Worm (Caenorhabditis elegans) whole organism, L4 larva: ENCODE results near the gene T09F3.7.

Experiments used
- F10B5.3 ChIP-seq: sonication (generic microtip); optimal IDR thresholded peaks from 2 replicates; lab custom pipeline; 2016; ENCODE audit warnings: mild to moderate bottlenecking, missing genetic modification characterization, missing compliant biosample characterization
- T20F7.1 ChIP-seq: fragments of 200-800 bp; sonication (Bioruptor generic); optimal IDR thresholded peaks from 2 replicates; lab custom pipeline; 2018; ENCODE audit warnings: mild to moderate bottlenecking, missing genetic modification characterization, missing compliant biosample characterization
- T26A8.4 ChIP-seq: fragments of 200-800 bp; sonication (Bioruptor generic); IDR thresholded peaks from 2 replicates; pipeline ENCODE4 v1.3.6; 2022; ENCODE audit warnings: missing genetic modification characterization, missing compliant biosample characterization
- ama-1 ChIP-seq: fragments of 150-350 bp; optimal IDR thresholded peaks from 2 replicates; lab custom pipeline; 2014; ENCODE audit warnings: inconsistent platforms, mixed read lengths
- attf-4 ChIP-seq: sonication (generic microtip); optimal IDR thresholded peaks from 3 replicates; lab custom pipeline; 2017; ENCODE audit warnings: missing biosample characterization, missing genetic modification characterization
- ceh-20 ChIP-seq: fragments of 200-800 bp; sonication (Bioruptor generic); IDR thresholded peaks from 2 replicates; pipeline ENCODE4 v1.3.6; 2022; ENCODE audit warnings: missing genetic modification reagents, missing genetic modification characterization, missing compliant biosample characterization
- ceh-82 ChIP-seq: sonication (generic microtip); optimal IDR thresholded peaks from 2 replicates; lab custom pipeline; 2017; ENCODE audit warnings: missing biosample characterization, missing genetic modification characterization
- cey-2 ChIP-seq: sonication (generic microtip); optimal IDR thresholded peaks from 3 replicates; lab custom pipeline; 2017; ENCODE audit warnings: missing genetic modification characterization, mild to moderate bottlenecking, missing compliant biosample characterization, antibody characterized with exemption, borderline replicate concordance; ENCODE audit not compliant: insufficient read depth
- ctbp-1 ChIP-seq: fragments of 200-800 bp; sonication (Bioruptor generic); IDR thresholded peaks from 2 replicates; pipeline ENCODE4 v1.3.6; 2022; ENCODE audit warnings: missing genetic modification reagents, missing genetic modification characterization, missing compliant biosample characterization
- daf-12 ChIP-seq: fragments of 150-350 bp; optimal IDR thresholded peaks from 2 replicates; lab custom pipeline; 2014; ENCODE audit warnings: missing biosample characterization, missing genetic modification reagents, missing genetic modification characterization
- daf-16 ChIP-seq, 3 experiments: sonication (generic microtip); optimal IDR thresholded peaks; 2 replicates each; lab custom pipeline; 2016 to 2017; ENCODE audit warnings: missing genetic modification characterization in 3 of 3, missing genetic modification reagents in 3 of 3, mild to moderate bottlenecking in 2 of 3, missing compliant biosample characterization in 2 of 3, missing biosample characterization in 1 of 3, moderate library complexity in 1 of 3
- daf-19 ChIP-seq: fragments of 200-800 bp; sonication (Bioruptor generic); conservative IDR thresholded peaks from 2 replicates; pipeline ENCODE4 v1.3.6; 2022; ENCODE audit warnings: missing genetic modification characterization, missing compliant biosample characterization
- daf-8 ChIP-seq: fragments of 200-800 bp; sonication (Bioruptor generic); IDR thresholded peaks from 2 replicates; pipeline ENCODE4 v1.3.6; 2022; ENCODE audit warnings: missing genetic modification characterization, missing compliant biosample characterization
- dve-1 ChIP-seq: sonication (generic microtip); optimal IDR thresholded peaks from 2 replicates; lab custom pipeline; 2017; ENCODE audit warnings: antibody characterized with exemption, mild to moderate bottlenecking, missing genetic modification characterization, missing compliant biosample characterization; ENCODE audit not compliant: insufficient read depth
- hif-1 ChIP-seq, 2 experiments: sonication (generic microtip); optimal IDR thresholded peaks; 2 replicates each; lab custom pipeline; 2016 to 2017; ENCODE audit warnings: missing compliant biosample characterization in 2 of 2, missing genetic modification characterization in 2 of 2, missing genetic modification reagents in 2 of 2, missing genotype in 2 of 2, mild to moderate bottlenecking in 1 of 2
- hlh-11 ChIP-seq: fragments of 200-800 bp; sonication (Bioruptor generic); optimal IDR thresholded peaks from 2 replicates; lab custom pipeline; 2018; ENCODE audit warnings: mild to moderate bottlenecking, missing genetic modification characterization, missing compliant biosample characterization
- hlh-30 ChIP-seq: sonication (generic microtip); optimal IDR thresholded peaks from 2 replicates; lab custom pipeline; 2017; ENCODE audit warnings: antibody characterized with exemption, mild to moderate bottlenecking, missing genetic modification characterization, missing compliant biosample characterization; ENCODE audit not compliant: insufficient read depth
- jun-1 ChIP-seq: fragments of 150-350 bp; optimal IDR thresholded peaks from 2 replicates; lab custom pipeline; 2014; ENCODE audit warnings: missing biosample characterization, missing genetic modification reagents, missing genetic modification characterization
- lim-7 ChIP-seq: fragments of 200-800 bp; sonication (Bioruptor generic); IDR thresholded peaks from 2 replicates; pipeline ENCODE4 v1.3.6; 2022; ENCODE audit warnings: missing genetic modification characterization, missing compliant biosample characterization
- lin-1 ChIP-seq: fragments of 200-800 bp; sonication (Bioruptor generic); IDR thresholded peaks from 2 replicates; pipeline ENCODE4 v1.3.6; 2022; ENCODE audit warnings: missing genetic modification reagents, missing genetic modification characterization, missing compliant biosample characterization
- lin-29 ChIP-seq: fragments of 200-800 bp; sonication (Bioruptor generic); IDR thresholded peaks from 2 replicates; pipeline ENCODE4 v1.3.6; 2022; ENCODE audit warnings: missing genetic modification reagents, missing genetic modification characterization, missing compliant biosample characterization
- lin-38 ChIP-seq: fragments of 200-800 bp; sonication (Bioruptor generic); IDR thresholded peaks from 2 replicates; pipeline ENCODE4 v1.3.6; 2022; ENCODE audit warnings: missing genetic modification reagents, missing genetic modification characterization, missing compliant biosample characterization
- mep-1 ChIP-seq: fragments of 150-350 bp; sonication (generic microtip); optimal IDR thresholded peaks from 3 replicates; lab custom pipeline; 2014; ENCODE audit warnings: missing biosample characterization, missing genetic modification characterization
- mes-2 ChIP-seq: sonication (generic microtip); optimal IDR thresholded peaks from 2 replicates; lab custom pipeline; 2016; ENCODE audit warnings: missing genotype, mild to moderate bottlenecking, missing genetic modification characterization, missing compliant biosample characterization; ENCODE audit not compliant: poor library complexity, severe bottlenecking
- mxl-2 ChIP-seq: fragments of 200-800 bp; sonication (Bioruptor generic); conservative IDR thresholded peaks from 2 replicates; pipeline ENCODE4 v1.3.6; 2022; ENCODE audit warnings: missing genetic modification reagents, missing genetic modification characterization, missing compliant biosample characterization
- nhr-10 ChIP-seq: fragments of 150-350 bp; optimal IDR thresholded peaks from 2 replicates; lab custom pipeline; 2014; ENCODE audit warnings: missing biosample characterization, missing genetic modification characterization
- nhr-11 ChIP-seq: fragments of 150-350 bp; optimal IDR thresholded peaks from 2 replicates; lab custom pipeline; 2014; ENCODE audit warnings: missing biosample characterization, missing genetic modification characterization
- nhr-25 ChIP-seq: sonication (generic microtip); optimal IDR thresholded peaks from 2 replicates; lab custom pipeline; 2017; ENCODE audit warnings: missing genetic modification characterization, mild to moderate bottlenecking, missing compliant biosample characterization, antibody characterized with exemption, moderate library complexity, borderline replicate concordance; ENCODE audit not compliant: insufficient read depth
- nhr-28 ChIP-seq: fragments of 150-350 bp; optimal IDR thresholded peaks from 2 replicates; lab custom pipeline; 2014; ENCODE audit warnings: missing biosample characterization, missing genetic modification characterization
- nhr-42 ChIP-seq: fragments of 200-800 bp; sonication (Bioruptor generic); IDR thresholded peaks from 2 replicates; pipeline ENCODE4 v1.3.6; 2022; ENCODE audit warnings: missing genetic modification characterization, missing compliant biosample characterization
- nhr-48 ChIP-seq: sonication (generic microtip); optimal IDR thresholded peaks from 2 replicates; lab custom pipeline; 2016; ENCODE audit warnings: mild to moderate bottlenecking, missing genetic modification characterization, missing compliant biosample characterization
- nhr-77 ChIP-seq: fragments of 150-350 bp; optimal IDR thresholded peaks from 2 replicates; lab custom pipeline; 2014; ENCODE audit warnings: missing biosample characterization, missing genetic modification characterization
- pha-4 ChIP-seq, 2 experiments: fragments of 150-350 bp in 1 of 2; fragments of 200-800 bp in 1 of 2; sonication (Bioruptor generic) in 1 of 2; IDR thresholded peaks in 1 of 2; optimal IDR thresholded peaks in 1 of 2; 2 replicates each; pipeline versions ENCODE4 v1.3.6 to Lab custom; 2014 to 2022; ENCODE audit warnings: missing genetic modification characterization in 2 of 2, missing genetic modification reagents in 2 of 2, missing biosample characterization in 1 of 2, missing compliant biosample characterization in 1 of 2
- pqm-1 ChIP-seq: sonication (generic microtip); optimal IDR thresholded peaks from 2 replicates; lab custom pipeline; 2017; ENCODE audit warnings: missing biosample characterization, missing genetic modification characterization
- saeg-2 ChIP-seq: fragments of 200-800 bp; sonication (Bioruptor generic); IDR thresholded peaks from 2 replicates; pipeline ENCODE4 v1.3.6; 2022; ENCODE audit warnings: missing genetic modification reagents, missing genetic modification characterization, missing compliant biosample characterization
- set-16 ChIP-seq: fragments of 200-800 bp; sonication (Bioruptor generic); IDR thresholded peaks from 2 replicates; pipeline ENCODE4 v1.3.6; 2022; ENCODE audit warnings: missing genetic modification reagents, missing genetic modification characterization, missing compliant biosample characterization
- skn-1 ChIP-seq: fragments of 150-350 bp; optimal IDR thresholded peaks from 2 replicates; lab custom pipeline; 2014; ENCODE audit warnings: missing biosample characterization, missing genetic modification characterization
- snpc-1.2 ChIP-seq: fragments of 200-800 bp; sonication (Bioruptor generic); IDR thresholded peaks from 2 replicates; pipeline ENCODE4 v1.3.6; 2022; ENCODE audit warnings: missing genetic modification reagents, missing genetic modification characterization, missing compliant biosample characterization
- snpc-4 ChIP-seq: fragments of 150-350 bp; optimal IDR thresholded peaks from 2 replicates; lab custom pipeline; 2014; ENCODE audit warnings: missing biosample characterization, missing genetic modification characterization
- spr-1 ChIP-seq: sonication (generic microtip); optimal IDR thresholded peaks from 2 replicates; lab custom pipeline; 2016; ENCODE audit warnings: mild to moderate bottlenecking, missing genetic modification characterization, missing compliant biosample characterization
- spr-3 ChIP-seq: fragments of 200-800 bp; sonication (Bioruptor generic); optimal IDR thresholded peaks from 2 replicates; lab custom pipeline; 2018; ENCODE audit warnings: mild to moderate bottlenecking, missing genetic modification characterization, missing compliant biosample characterization
- tra-1 ChIP-seq: fragments of 200-800 bp; sonication (Bioruptor generic); IDR thresholded peaks from 2 replicates; pipeline ENCODE4 v1.3.6; 2022; ENCODE audit warnings: missing genetic modification reagents, missing genetic modification characterization, missing compliant biosample characterization
- unc-62 ChIP-seq, 3 experiments: fragments of 150-350 bp in 1 of 3; sonication (generic microtip); optimal IDR thresholded peaks in 2 of 3; peaks in 1 of 3; 1 replicate in 1 of 3; 2 replicates in 2 of 3; lab custom pipeline; 2014 to 2017; ENCODE audit warnings: missing biosample characterization in 3 of 3, missing genetic modification characterization in 3 of 3, missing genetic modification reagents in 3 of 3, missing genotype in 1 of 3
- zfp-2 ChIP-seq: sonication (generic microtip); optimal IDR thresholded peaks from 2 replicates; lab custom pipeline; 2016; ENCODE audit warnings: mild to moderate bottlenecking, missing genetic modification characterization, missing compliant biosample characterization
- zfp-3 ChIP-seq: fragments of 200-800 bp; sonication (Bioruptor generic); conservative IDR thresholded peaks from 2 replicates; pipeline ENCODE4 v1.3.6; 2022; ENCODE audit warnings: missing genetic modification reagents, missing genetic modification characterization, missing compliant biosample characterization

Gene T09F3.7

ce11 chrII:10388041-10388706 lies 2.8 kb upstream of the T09F3.7 start (continued):
- TF ChIP-seq snpc-4 (tag; lab: Kevin White, UChicago) (no peak), zfp-2 (tag; lab: Kevin White, UChicago) (no peak), cey-2 (tag; lab: Kevin White, UChicago) (no peak), snpc-1.2 (GFP tag; lab: Robert Waterston, UW) (no peak), attf-4 (no peak)

- TF ChIP-seq spr-3 = peak; percentile 5
- TF ChIP-seq nhr-28 (tag; lab: Kevin White, UChicago) = peak; percentile 88
- TF ChIP-seq T26A8.4 (GFP tag; lab: Robert Waterston, UW) = peak; percentile 51; the same call in 1 of the 2 replicates
- no peak for TF ChIP-seq daf-8
- TF ChIP-seq F10B5.3 = no peak
- TF ChIP-seq lin-38 = peak; percentile 25
- peak; percentile 96 for TF ChIP-seq hlh-11 (tag; lab: Kevin White, UChicago)
- no peak for TF ChIP-seq jun-1 (tag; lab: Kevin White, UChicago)
- peak; percentile 63 for TF ChIP-seq nhr-77 (tag; lab: Kevin White, UChicago)
- 0 out of 2 replicates have a peak, but pooled peaks have one; percentile 19 for TF ChIP-seq lin-1 (GFP tag; lab: Robert Waterston, UW)
- peak; percentile 16 for TF ChIP-seq nhr-11 (tag; lab: Kevin White, UChicago)
- TF ChIP-seq mes-2 (tag; lab: Kevin White, UChicago) = peak; percentile 63
- peak in 1 of 2 experiments; percentile 96 for TF ChIP-seq unc-62 (GFP tag; optimal IDR thresholded peaks at IDR 0.05 in 1 of 2; lab: Kevin White, UChicago)
- no peak for TF ChIP-seq unc-62 (tag; optimal IDR thresholded peaks at IDR 0.05; lab: Kevin White, UChicago)
- peak; percentile 78 for TF ChIP-seq T20F7.1 (GFP tag; lab: Kevin White, UChicago)
- peak; percentile 91 for TF ChIP-seq nhr-48 (tag; lab: Kevin White, UChicago)
- TF ChIP-seq ctbp-1 = peak; percentile 44; the same call in 1 of the 2 replicates
- no peak for TF ChIP-seq skn-1
- TF ChIP-seq daf-12 (tag; lab: Kevin White, UChicago) = no peak
- peak; percentile 71 for TF ChIP-seq mxl-2 (GFP tag; lab: Robert Waterston, UW)
- peak; percentile 60 for TF ChIP-seq spr-1 (tag; lab: Kevin White, UChicago)
- TF ChIP-seq ceh-82 (tag; lab: Kevin White, UChicago) = no peak
- no peak for TF ChIP-seq daf-19 (GFP tag; lab: Robert Waterston, UW)
- no peak for TF ChIP-seq daf-16 (GFP tag; optimal IDR thresholded peaks at IDR 0.05; lab: Kevin White, UChicago)
- peak; percentile 79 for TF ChIP-seq daf-16 (tag; optimal IDR thresholded peaks at IDR 0.05; lab: Kevin White, UChicago)
- peak; percentile 45 for TF ChIP-seq nhr-10 (tag; lab: Kevin White, UChicago)
- TF ChIP-seq nhr-25 = peak; percentile 78
- peak; percentile 97 for TF ChIP-seq hlh-30
- peak; percentile 77 for TF ChIP-seq pqm-1 (tag; lab: Kevin White, UChicago)
- peak in 1 of 2 experiments; percentile 6 for TF ChIP-seq hif-1 (tag; optimal IDR thresholded peaks at IDR 0.05; lab: Kevin White, UChicago)
- TF ChIP-seq pha-4 (GFP tag; IDR thresholded peaks at IDR 0.05; lab: Robert Waterston, UW) = 0 out of 2 replicates have a peak, but pooled peaks have one; percentile 34
- TF ChIP-seq pha-4 (tag; optimal IDR thresholded peaks at IDR 0.05; lab: Kevin White, UChicago) = peak; percentile 73
- peak; percentile 80 for TF ChIP-seq ama-1 (lab: Kevin White, UChicago)
- peak; percentile 93 for TF ChIP-seq dve-1 (tag; lab: Kevin White, UChicago)
- TF ChIP-seq nhr-42 (GFP tag; lab: Robert Waterston, UW) = 0 out of 2 replicates have a peak, but pooled peaks have one; percentile 26
- TF ChIP-seq cey-2 (tag; lab: Kevin White, UChicago) = peak; percentile 85
- 0 out of 2 replicates have a peak, but pooled peaks have one; percentile 71 for TF ChIP-seq saeg-2
- peak; percentile 52; the same call in 1 of the 2 replicates for TF ChIP-seq lin-29 (GFP tag; lab: Robert Waterston, UW)
- TF ChIP-seq mep-1 = peak; percentile 79
- 0 out of 2 replicates have a peak, but pooled peaks have one; percentile 15 for TF ChIP-seq zfp-3
- TF ChIP-seq set-16 (GFP tag; lab: Robert Waterston, UW) = no peak
- peak; percentile 74 for TF ChIP-seq tra-1 (GFP tag; lab: Robert Waterston, UW)
- TF ChIP-seq lim-7 (GFP tag; lab: Robert Waterston, UW) = no peak
- TF ChIP-seq ceh-20 = peak; percentile 78
Observed at ce11 chrII:10389038-10389437, 1.9 kb upstream of the T09F3.7 start.
